Worm (Caenorhabditis elegans) whole organism, L3 larva: Measurements from ENCODE around the gene W06D12.6.

Experiments used
- R02D3.7 ChIP-seq: fragments of 150-350 bp; optimal IDR thresholded peaks from 2 replicates; lab custom pipeline; 2014; ENCODE audit warnings: missing biosample characterization, missing genetic modification characterization
- ZK546.5 ChIP-seq: sonication (generic microtip); optimal IDR thresholded peaks from 2 replicates; lab custom pipeline; 2017; ENCODE audit warnings: missing biosample characterization, missing genetic modification characterization
- aly-2 ChIP-seq: fragments of 150-350 bp; optimal IDR thresholded peaks from 2 replicates; lab custom pipeline; 2014; ENCODE audit warnings: missing biosample characterization, missing genetic modification characterization
- ama-1 ChIP-seq: fragments of 150-350 bp; optimal IDR thresholded peaks from 2 replicates; lab custom pipeline; 2018
- ceh-16 ChIP-seq: sonication (generic microtip); optimal IDR thresholded peaks from 2 replicates; lab custom pipeline; 2017; ENCODE audit warnings: missing biosample characterization, missing genetic modification characterization
- ceh-28 ChIP-seq: fragments of 150-350 bp; optimal IDR thresholded peaks from 2 replicates; lab custom pipeline; 2014; ENCODE audit warnings: missing biosample characterization, missing genetic modification reagents, missing genetic modification characterization
- egl-5 ChIP-seq: fragments of 150-350 bp; optimal IDR thresholded peaks from 2 replicates; lab custom pipeline; 2017; ENCODE audit warnings: missing biosample characterization, missing genetic modification reagents, missing genetic modification characterization, inconsistent platforms
- elt-1 ChIP-seq: fragments of 150-350 bp; optimal IDR thresholded peaks from 2 replicates; lab custom pipeline; 2014; ENCODE audit warnings: missing biosample characterization, missing genetic modification characterization
- elt-2 ChIP-seq: sonication (generic microtip); optimal IDR thresholded peaks from 2 replicates; lab custom pipeline; 2016; ENCODE audit warnings: missing genetic modification reagents, mild to moderate bottlenecking, missing genetic modification characterization, missing compliant biosample characterization
- elt-3 ChIP-seq, 3 experiments: fragments of 150-350 bp in 1 of 3; sonication (generic microtip) in 2 of 3; optimal IDR thresholded peaks; 2 replicates in 2 of 3; 4 replicates in 1 of 3; lab custom pipeline; 2014 to 2017; ENCODE audit warnings: missing biosample characterization in 3 of 3, missing genetic modification characterization in 3 of 3
- fkh-10 ChIP-seq: sonication (generic microtip); optimal IDR thresholded peaks from 2 replicates; lab custom pipeline; 2017; ENCODE audit warnings: missing biosample characterization, missing genetic modification reagents, missing genetic modification characterization
- fos-1 ChIP-seq: fragments of 150-350 bp; optimal IDR thresholded peaks from 2 replicates; lab custom pipeline; 2014; ENCODE audit warnings: missing biosample characterization, missing genetic modification characterization
- hmg-11 ChIP-seq: sonication (generic microtip); optimal IDR thresholded peaks from 2 replicates; lab custom pipeline; 2016; ENCODE audit warnings: missing genetic modification characterization, missing compliant biosample characterization
- jun-1 ChIP-seq: fragments of 150-350 bp; optimal IDR thresholded peaks from 2 replicates; lab custom pipeline; 2014; ENCODE audit warnings: missing biosample characterization, missing genetic modification reagents, missing genetic modification characterization
- lin-15B ChIP-seq: fragments of 150-350 bp; optimal IDR thresholded peaks from 2 replicates; lab custom pipeline; 2014; ENCODE audit warnings: missing biosample characterization, missing genetic modification characterization
- lin-39 ChIP-seq: fragments of 150-350 bp; optimal IDR thresholded peaks from 2 replicates; lab custom pipeline; 2018; ENCODE audit warnings: missing biosample characterization, missing genetic modification reagents, missing genetic modification characterization
- lsy-12 ChIP-seq: sonication (generic microtip); optimal IDR thresholded peaks from 2 replicates; lab custom pipeline; 2016; ENCODE audit warnings: mild to moderate bottlenecking, missing genetic modification characterization, missing compliant biosample characterization
- mdl-1 ChIP-seq: fragments of 150-350 bp; optimal IDR thresholded peaks from 2 replicates; lab custom pipeline; 2014; ENCODE audit warnings: missing biosample characterization, missing genetic modification characterization
- mml-1 ChIP-seq: fragments of 150-350 bp; sonication (generic microtip); optimal IDR thresholded peaks from 3 replicates; lab custom pipeline; 2014; ENCODE audit warnings: missing biosample characterization, missing genetic modification characterization
- nhr-23 ChIP-seq: fragments of 150-350 bp; optimal IDR thresholded peaks from 2 replicates; lab custom pipeline; 2014; ENCODE audit warnings: missing biosample characterization, missing genetic modification reagents, missing genetic modification characterization
- nhr-237 ChIP-seq: fragments of 150-350 bp; optimal IDR thresholded peaks from 2 replicates; lab custom pipeline; 2014; ENCODE audit warnings: missing biosample characterization, missing genetic modification characterization
- nhr-25 ChIP-seq: sonication (generic microtip); optimal IDR thresholded peaks from 2 replicates; lab custom pipeline; 2017; ENCODE audit warnings: missing biosample characterization, missing genetic modification characterization
- nhr-28 ChIP-seq: fragments of 150-350 bp; optimal IDR thresholded peaks from 2 replicates; lab custom pipeline; 2014; ENCODE audit warnings: missing biosample characterization, missing genetic modification characterization
- nhr-76 ChIP-seq: fragments of 150-350 bp; sonication (generic microtip); optimal IDR thresholded peaks from 5 replicates; lab custom pipeline; 2014; ENCODE audit warnings: missing biosample characterization, missing genetic modification characterization
- nhr-77 ChIP-seq: fragments of 150-350 bp; optimal IDR thresholded peaks from 2 replicates; lab custom pipeline; 2014; ENCODE audit warnings: missing biosample characterization, missing genetic modification characterization
- pqm-1 ChIP-seq: fragments of 150-350 bp; optimal IDR thresholded peaks from 2 replicates; lab custom pipeline; 2017; ENCODE audit warnings: missing biosample characterization, missing genetic modification characterization, inconsistent platforms
- sea-2 ChIP-seq: fragments of 150-350 bp; sonication (generic microtip); optimal IDR thresholded peaks from 4 replicates; lab custom pipeline; 2014; ENCODE audit warnings: missing biosample characterization, missing genetic modification reagents, missing genetic modification characterization
- skn-1 ChIP-seq: fragments of 150-350 bp; optimal IDR thresholded peaks from 2 replicates; lab custom pipeline; 2014; ENCODE audit warnings: missing biosample characterization, missing genetic modification characterization
- snpc-4 ChIP-seq: fragments of 150-350 bp; optimal IDR thresholded peaks from 2 replicates; lab custom pipeline; 2014; ENCODE audit warnings: missing biosample characterization, missing genetic modification characterization
- tbx-2 ChIP-seq: sonication (generic microtip); optimal IDR thresholded peaks from 2 replicates; lab custom pipeline; 2016; ENCODE audit warnings: mild to moderate bottlenecking, missing genetic modification characterization, missing compliant biosample characterization
- unc-39 ChIP-seq: sonication (generic microtip); optimal IDR thresholded peaks from 4 replicates; lab custom pipeline; 2017; ENCODE audit warnings: missing biosample characterization, missing genetic modification characterization
- unc-62 ChIP-seq: fragments of 150-350 bp; sonication (generic microtip); optimal IDR thresholded peaks from 4 replicates; lab custom pipeline; 2014; ENCODE audit warnings: missing biosample characterization, missing genetic modification reagents, missing genetic modification characterization
- zag-1 ChIP-seq: fragments of 150-350 bp; optimal IDR thresholded peaks from 2 replicates; lab custom pipeline; 2014; ENCODE audit warnings: missing biosample characterization, missing genetic modification characterization
- ztf-11 ChIP-seq: fragments of 150-350 bp; optimal IDR thresholded peaks from 2 replicates; lab custom pipeline; 2014; ENCODE audit warnings: missing biosample characterization, missing genetic modification characterization
- ztf-4 ChIP-seq: fragments of 150-350 bp; optimal IDR thresholded peaks from 2 replicates; lab custom pipeline; 2014; ENCODE audit warnings: missing biosample characterization, missing genetic modification characterization

The W06D12.6 gene

ce11 chrV:17667676-17668075, 38.2 kb upstream of the W06D12.6 start, which contains the start of gene F59A1.12:
Gene F59A1.12, minus strand, starts transcription at chrV:17667776.
- TF ChIP-seq ceh-16 (tag; lab: Kevin White, UChicago) (no peak), elt-1 (tag; lab: Kevin White, UChicago) (no peak), aly-2 (tag; lab: Kevin White, UChicago) (no peak), skn-1 (tag; lab: Kevin White, UChicago) (no peak), nhr-23 (no peak), nhr-77 (tag; lab: Kevin White, UChicago) (no peak), mdl-1 (tag; lab: Kevin White, UChicago) (no peak), ZK546.5 (no peak), elt-3 (tag; optimal IDR thresholded peaks at IDR 0.05; lab: Kevin White, UChicago) (no peak), lin-15B (tag; lab: Kevin White, UChicago) (no peak), jun-1 (tag; lab: Kevin White, UChicago) (no peak), lin-39 (tag; lab: Kevin White, UChicago) (no peak), hmg-11 (tag; lab: Kevin White, UChicago) (no peak)

- TF ChIP-seq pqm-1 (tag; lab: Kevin White, UChicago) (no peak), lsy-12 (tag; lab: Kevin White, UChicago) (no peak), ceh-16 (tag; lab: Kevin White, UChicago) (no peak), snpc-4 (tag; lab: Kevin White, UChicago) (no peak), egl-5 (tag; lab: Kevin White, UChicago) (no peak), nhr-76 (tag; lab: Kevin White, UChicago) (no peak)
These were observed 37.4 kb upstream of the W06D12.6 start, which contains the start of gene str-89 for ce11 chrV:17668531-17668930. Gene str-89, plus strand, starts transcription at chrV:17668831.

- no peak for TF ChIP-seq elt-2 (tag; lab: Kevin White, UChicago)
- TF ChIP-seq lin-15B (tag; lab: Kevin White, UChicago): no peak
- no peak for TF ChIP-seq pqm-1 (tag; lab: Kevin White, UChicago)
- TF ChIP-seq unc-62 (GFP tag; lab: Kevin White, UChicago): no peak
- TF ChIP-seq jun-1 (tag; lab: Kevin White, UChicago): no peak
- TF ChIP-seq lsy-12 (tag; lab: Kevin White, UChicago): no peak
- TF ChIP-seq nhr-76 (tag; lab: Kevin White, UChicago): no peak
- no peak for TF ChIP-seq fos-1
- TF ChIP-seq elt-3 (tag; optimal IDR thresholded peaks at IDR 0.05; lab: Kevin White, UChicago): no peak
- no peak for TF ChIP-seq elt-1 (tag; lab: Kevin White, UChicago)
- no peak for TF ChIP-seq ZK546.5
- TF ChIP-seq unc-39 (tag; lab: Kevin White, UChicago): no peak
- no peak for TF ChIP-seq mml-1 (tag; lab: Kevin White, UChicago)
- TF ChIP-seq sea-2: no peak
- TF ChIP-seq ceh-28 (tag; lab: Kevin White, UChicago): no peak
- TF ChIP-seq tbx-2 (tag; lab: Kevin White, UChicago): no peak
- TF ChIP-seq nhr-28: no peak
These were observed 32.6 kb upstream of the W06D12.6 start, which contains the start of gene str-93 for ce11 chrV:17673343-17673742. Gene str-93, minus strand, starts transcription at chrV:17673443.

ce11 chrV:17676553-17676952, 29.4 kb upstream of the W06D12.6 start, which contains the start of gene str-92:
Gene str-92, minus strand, starts transcription at chrV:17676653.
- TF ChIP-seq ztf-4 (no peak), jun-1 (tag; lab: Kevin White, UChicago) (no peak), unc-62 (GFP tag; lab: Kevin White, UChicago) (no peak), nhr-237 (tag; lab: Kevin White, UChicago) (no peak), nhr-25 (tag; lab: Kevin White, UChicago) (no peak), elt-3 (tag; optimal IDR thresholded peaks at IDR 0.05; lab: Kevin White, UChicago) (no peak), skn-1 (tag; lab: Kevin White, UChicago) (no peak), nhr-28 (no peak), hmg-11 (tag; lab: Kevin White, UChicago) (no peak), fkh-10 (GFP tag; lab: Kevin White, UChicago) (no peak), tbx-2 (tag; lab: Kevin White, UChicago) (no peak), R02D3.7 (no peak), ztf-11 (tag; lab: Kevin White, UChicago) (no peak), zag-1 (tag; lab: Kevin White, UChicago) (no peak)

- TF ChIP-seq ama-1 (no peak), ztf-11 (tag; lab: Kevin White, UChicago) (no peak)
These were observed 22.6 kb upstream of the W06D12.6 start for ce11 chrV:17683290-17683689.
